Worm (Caenorhabditis elegans): ENCODE measurements around the gene cnb-1.

Gene cnb-1

ce11 chrV:11326914-11327367, 48.6 kb upstream of the cnb-1 start, which contains the start of gene tmed-10 (continued):
- TF ChIP-seq pha-4 (tag; optimal IDR thresholded peaks at IDR 0.05) (no peak), ceh-91 (GFP tag; IDR thresholded peaks at IDR 0.05) (peak; percentile 78), B0019.2 (GFP tag; conservative IDR thresholded peaks at IDR 0.05) (peak; percentile 38; the same call in 1 of the 2 replicates), snpc-3.4 (tag; optimal IDR thresholded peaks at IDR 0.05) (peak; percentile 41), Y79H2A.3 (GFP tag; conservative IDR thresholded peaks at IDR 0.05) (0 out of 2 replicates have a peak, but pooled peaks have one; percentile 37), egl-44 (GFP tag; IDR thresholded peaks at IDR 0.05) (0 out of 2 replicates have a peak, but pooled peaks have one; percentile 24), dox-1 (GFP tag; IDR thresholded peaks at IDR 0.05) (peak; percentile 97), ztf-18 (tag; optimal IDR thresholded peaks at IDR 0.05) (peak; percentile 44), attf-3 (GFP tag; conservative IDR thresholded peaks at IDR 0.05) (peak; percentile 46; the same call in 1 of the 2 replicates), mes-4 (tag; optimal IDR thresholded peaks at IDR 0.05) (no peak), F22D6.2 (tag; optimal IDR thresholded peaks at IDR 0.05) (no peak), ztf-6 (GFP tag; IDR thresholded peaks at IDR 0.05) (peak; percentile 50; the same call in 1 of the 2 replicates), nfyb-1 (GFP tag; IDR thresholded peaks at IDR 0.05) (peak; percentile 76), lir-1 (GFP tag; conservative IDR thresholded peaks at IDR 0.05) (peak; percentile 70; the same call in 1 of the 2 replicates), lsl-1 (GFP tag; optimal IDR thresholded peaks at IDR 0.05) (peak; percentile 64), hlh-12 (tag; optimal IDR thresholded peaks at IDR 0.05) (no peak), aptf-2 (GFP tag; conservative IDR thresholded peaks at IDR 0.05) (peak; percentile 62; the same call in 1 of the 2 replicates), efl-1 (GFP tag; optimal IDR thresholded peaks at IDR 0.05) (peak; percentile 48), lin-54 (GFP tag; optimal IDR thresholded peaks at IDR 0.05) (peak; percentile 63), nhr-80 (tag; optimal IDR thresholded peaks at IDR 0.05) (peak; percentile 59), lag-1 (GFP tag; IDR thresholded peaks at IDR 0.05) (no peak), rcor-1 (GFP tag; IDR thresholded peaks at IDR 0.05) (peak; percentile 89), lin-26 (GFP tag; IDR thresholded peaks at IDR 0.05) (0 out of 2 replicates have a peak, but pooled peaks have one; percentile 42), Y95B8A.8 (GFP tag; IDR thresholded peaks at IDR 0.05) (no peak), attf-5 (GFP tag; optimal IDR thresholded peaks at IDR 0.05) (peak; percentile 76), egrh-3 (GFP tag; IDR thresholded peaks at IDR 0.05) (0 out of 2 replicates have a peak, but pooled peaks have one; percentile 7), pbrm-1 (GFP tag; IDR thresholded peaks at IDR 0.05) (peak; percentile 84), hmg-1.2 (GFP tag; IDR thresholded peaks at IDR 0.05) (peak; percentile 77), ceh-27 (GFP tag; optimal IDR thresholded peaks at IDR 0.05) (peak; percentile 15), ceh-100 (GFP tag; IDR thresholded peaks at IDR 0.05) (peak; percentile 89), tbp1 (GFP tag; optimal IDR thresholded peaks at IDR 0.05) (peak; percentile 51), mxl-1 (tag; optimal IDR thresholded peaks at IDR 0.05) (no peak), hrde-1 (tag; optimal IDR thresholded peaks at IDR 0.05; ENCODE audit: borderline replicate concordance) (no peak)

DNA sequence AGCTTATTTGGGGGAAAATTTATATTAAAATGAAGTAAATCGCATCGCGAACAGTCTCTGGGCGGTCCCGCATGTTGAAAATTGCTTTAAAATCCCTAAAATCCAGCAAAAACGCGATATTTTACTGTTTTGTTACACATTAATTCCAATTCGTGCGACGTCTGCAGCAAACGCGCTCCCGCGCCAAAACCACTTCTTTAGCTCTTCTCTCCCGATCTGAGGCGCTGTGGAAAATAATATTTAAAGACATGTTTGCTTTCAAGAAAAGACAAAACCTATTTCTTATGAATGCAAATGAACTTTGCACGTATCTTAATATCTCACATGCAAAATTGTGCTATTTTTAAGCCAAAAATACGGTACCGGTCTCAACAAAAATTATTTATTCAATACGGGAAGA, 46.9 kb upstream of the cnb-1 start:
- 0 out of 2 replicates have a peak, but pooled peaks have one; percentile 13 for TF ChIP-seq Y67H2A.10 (GFP tag; conservative IDR thresholded peaks at IDR 0.05)
- peak; percentile 49; the same call in 1 of the 2 replicates for TF ChIP-seq egrh-3 (GFP tag; IDR thresholded peaks at IDR 0.05)
- 0 out of 2 replicates have a peak, but pooled peaks have one; percentile 56 for TF ChIP-seq Y79H2A.3 (GFP tag; conservative IDR thresholded peaks at IDR 0.05)
- peak; percentile 78 for TF ChIP-seq mcd-1 (GFP tag; IDR thresholded peaks at IDR 0.05)
- 0 out of 2 replicates have a peak, but pooled peaks have one; percentile 37 for TF ChIP-seq D2030.7 (GFP tag; IDR thresholded peaks at IDR 0.05)
- TF ChIP-seq ceh-91 (GFP tag; IDR thresholded peaks at IDR 0.05), result peak; percentile 54
- TF ChIP-seq hmg-1.2 (GFP tag; IDR thresholded peaks at IDR 0.05), result peak; percentile 22; the same call in 1 of the 2 replicates
- peak; percentile 31; the same call in 1 of the 2 replicates for TF ChIP-seq pbrm-1 (GFP tag; IDR thresholded peaks at IDR 0.05)
- TF ChIP-seq ceh-100 (GFP tag; IDR thresholded peaks at IDR 0.05), result peak; percentile 92
- peak; percentile 53; the same call in 1 of the 2 replicates for TF ChIP-seq dox-1 (GFP tag; IDR thresholded peaks at IDR 0.05)
- TF ChIP-seq ztf-28 (GFP tag; IDR thresholded peaks at IDR 0.05), result peak; percentile 73; the same call in 1 of the 2 replicates

Measured in whole organism, young adult.